Worm (Caenorhabditis elegans): ENCODE data around the gene mab-3.

- TF ChIP-seq jun-1 (tag; optimal IDR thresholded peaks at IDR 0.05) = no peak
- TF ChIP-seq nhr-237 (tag; optimal IDR thresholded peaks at IDR 0.05) = no peak
These were observed 31.6 kb upstream of the mab-3 start, which contains the start of the genes Y53C12A.8 and Y53C12A.7 for ce11 chrII:9700363-9700762.
